Fruit fly (Drosophila melanogaster): ENCODE measurements around the gene Gen.

Gen gene

DNA sequence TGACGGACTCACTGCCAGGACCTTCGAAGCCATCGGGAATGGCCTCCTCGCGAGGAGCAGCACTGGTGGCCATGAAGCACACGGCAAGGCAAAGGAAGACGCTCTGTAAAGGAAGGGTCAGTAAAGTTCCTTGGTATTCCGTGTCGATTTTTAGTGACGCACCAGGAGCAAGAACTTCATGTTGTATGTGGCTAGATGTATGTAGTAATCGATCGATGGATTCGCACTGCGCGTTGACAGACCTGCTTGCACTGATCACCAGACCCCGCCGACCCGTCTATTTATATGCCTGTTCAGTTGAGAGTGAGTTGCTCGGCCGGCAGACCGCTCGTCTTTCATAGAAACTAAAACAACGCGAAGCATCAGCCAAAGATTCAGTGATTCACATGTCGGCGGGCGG is 19.2 kb downstream of the Gen start, which contains the start of gene CG15213:
CG15213 (minus strand) TSS at position 255 of the 400 bp plus-strand sequence.
- no peak for TF ChIP-seq psq (optimal IDR thresholded peaks at IDR 0.05)
- no peak for TF ChIP-seq Dll (optimal IDR thresholded peaks at IDR 0.05)
- no peak for TF ChIP-seq CG8478 (optimal IDR thresholded peaks at IDR 0.05)
- no peak for TF ChIP-seq usp (GFP tag; optimal IDR thresholded peaks at IDR 0.05)
- no peak for TF ChIP-seq EcR (GFP tag; optimal IDR thresholded peaks at IDR 0.05)
- TF ChIP-seq pan (optimal IDR thresholded peaks at IDR 0.05) = no peak

DNA sequence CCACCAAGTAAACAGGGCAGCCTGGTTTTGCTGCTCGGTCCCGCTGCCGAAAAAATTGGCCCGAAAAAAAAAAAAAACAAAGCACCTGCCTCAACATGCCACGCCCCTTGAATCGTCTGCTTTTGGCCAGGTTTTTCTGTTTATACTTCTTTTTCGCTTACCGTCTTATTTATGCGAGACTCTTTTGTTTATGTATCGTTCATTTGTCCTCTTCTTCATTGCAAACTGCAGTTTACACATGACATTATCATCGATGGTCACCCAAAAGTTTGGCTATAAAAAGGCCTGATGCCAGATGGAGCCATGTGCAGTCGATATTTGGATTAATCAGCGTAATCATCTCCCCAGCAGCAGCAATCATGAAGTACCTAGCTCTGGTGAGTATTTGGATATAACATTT is 20.9 kb downstream of the Gen start, which contains the start of gene CG15212:
CG15212 (plus strand) TSS at position 301 of the 400 bp plus-strand sequence.
- no peak for TF ChIP-seq pan (optimal IDR thresholded peaks at IDR 0.05)
- TF ChIP-seq EcR (GFP tag; optimal IDR thresholded peaks at IDR 0.05) = no peak
- no peak for TF ChIP-seq CG8478 (optimal IDR thresholded peaks at IDR 0.05)
- TF ChIP-seq Dll (optimal IDR thresholded peaks at IDR 0.05) = no peak
- no peak for TF ChIP-seq usp (GFP tag; optimal IDR thresholded peaks at IDR 0.05)
- no peak for TF ChIP-seq psq (optimal IDR thresholded peaks at IDR 0.05)

DNA sequence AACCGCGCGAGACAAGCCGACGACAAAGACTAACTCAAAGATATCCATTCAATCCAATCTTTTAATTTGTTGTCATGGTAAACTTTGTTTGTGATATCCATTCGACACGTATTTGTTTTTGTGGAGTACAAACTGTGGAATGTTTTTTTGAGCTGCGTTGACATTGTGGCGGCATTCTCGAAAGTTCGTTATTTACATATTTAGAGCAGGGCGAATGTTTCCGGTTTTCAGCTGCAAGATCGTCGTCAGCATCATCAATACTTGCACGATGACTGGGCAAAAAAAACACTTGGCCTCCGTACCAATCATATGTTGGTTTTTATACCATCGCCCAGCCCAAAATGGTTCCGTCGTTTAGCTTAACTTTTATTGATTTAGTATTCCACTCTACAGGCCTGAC is 21.7 kb downstream of the Gen start:
- TF ChIP-seq EcR (GFP tag; optimal IDR thresholded peaks at IDR 0.05) (no peak), psq (optimal IDR thresholded peaks at IDR 0.05) (no peak), CG8478 (optimal IDR thresholded peaks at IDR 0.05) (no peak), pan (optimal IDR thresholded peaks at IDR 0.05) (no peak), Dll (optimal IDR thresholded peaks at IDR 0.05) (no peak), usp (GFP tag; optimal IDR thresholded peaks at IDR 0.05) (no peak)

DNA sequence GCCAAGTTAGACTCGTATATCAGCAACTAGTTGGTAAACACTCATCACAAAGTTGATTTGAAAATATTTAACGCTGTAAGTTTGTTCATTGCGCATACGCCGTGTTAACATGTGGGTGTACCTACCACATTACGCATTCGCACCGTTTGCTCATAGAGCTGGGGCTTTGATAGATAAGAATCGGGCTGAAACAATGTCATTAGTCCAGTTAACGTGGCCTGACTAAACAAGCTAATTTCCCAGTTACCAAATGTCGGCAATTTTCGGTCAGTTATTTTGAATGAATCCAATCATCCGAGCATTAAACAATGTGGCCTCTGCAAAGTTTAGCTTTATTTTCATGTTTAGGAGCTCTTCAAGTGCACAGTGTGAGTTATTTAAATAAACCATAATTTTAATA is 23.0 kb downstream of the Gen start, which contains the start of gene CG4597:
CG4597 (plus strand) TSS at position 301 of the 400 bp plus-strand sequence.
- TF ChIP-seq Dll (optimal IDR thresholded peaks at IDR 0.05) (no peak), psq (optimal IDR thresholded peaks at IDR 0.05) (no peak), usp (GFP tag; optimal IDR thresholded peaks at IDR 0.05) (no peak), pan (optimal IDR thresholded peaks at IDR 0.05) (no peak)

DNA sequence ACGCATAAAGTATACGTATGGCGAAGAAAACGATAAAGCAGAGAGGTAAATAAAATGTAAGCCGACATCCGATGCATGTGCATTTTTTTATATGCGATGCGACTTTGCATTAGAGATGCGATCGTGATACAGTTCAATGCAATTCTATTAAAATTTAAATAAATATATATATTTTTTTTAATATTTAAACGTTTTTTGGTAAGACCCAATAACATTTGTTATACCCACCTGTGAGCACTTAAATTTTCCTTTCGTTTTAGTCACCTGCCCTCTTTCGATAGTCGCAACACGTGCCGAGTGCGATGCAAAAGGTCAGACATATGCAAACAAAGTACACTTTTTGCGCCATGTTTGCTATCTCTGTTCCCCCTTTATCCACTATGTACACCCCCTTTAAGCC is 24.0 kb downstream of the Gen start:
- TF ChIP-seq psq (optimal IDR thresholded peaks at IDR 0.05) = no peak
- no peak for TF ChIP-seq pan (optimal IDR thresholded peaks at IDR 0.05)

DNA sequence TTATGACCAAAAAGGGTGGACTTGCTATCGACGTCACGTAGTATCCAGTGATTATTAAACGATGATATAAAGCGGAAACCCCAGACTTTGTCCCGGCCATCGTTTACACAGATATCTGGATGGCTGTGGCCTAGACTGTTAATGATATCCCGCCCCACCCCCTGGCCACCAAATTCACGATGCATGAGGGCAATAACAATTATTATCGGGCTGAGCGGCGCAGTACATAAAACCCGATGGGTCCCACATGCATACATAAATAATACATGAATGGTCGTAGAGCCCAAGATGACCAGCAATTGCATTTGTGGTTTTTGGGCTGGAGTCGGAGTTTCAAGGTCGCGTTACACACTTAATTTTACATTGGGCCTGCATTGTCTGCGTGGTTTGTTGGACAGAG is 24.6 kb downstream of the Gen start:
- TF ChIP-seq CG8478 (optimal IDR thresholded peaks at IDR 0.05) (no peak), pan (optimal IDR thresholded peaks at IDR 0.05) (no peak), EcR (GFP tag; optimal IDR thresholded peaks at IDR 0.05) (no peak), Dll (optimal IDR thresholded peaks at IDR 0.05) (no peak), usp (GFP tag; optimal IDR thresholded peaks at IDR 0.05) (no peak), psq (optimal IDR thresholded peaks at IDR 0.05) (no peak)

DNA sequence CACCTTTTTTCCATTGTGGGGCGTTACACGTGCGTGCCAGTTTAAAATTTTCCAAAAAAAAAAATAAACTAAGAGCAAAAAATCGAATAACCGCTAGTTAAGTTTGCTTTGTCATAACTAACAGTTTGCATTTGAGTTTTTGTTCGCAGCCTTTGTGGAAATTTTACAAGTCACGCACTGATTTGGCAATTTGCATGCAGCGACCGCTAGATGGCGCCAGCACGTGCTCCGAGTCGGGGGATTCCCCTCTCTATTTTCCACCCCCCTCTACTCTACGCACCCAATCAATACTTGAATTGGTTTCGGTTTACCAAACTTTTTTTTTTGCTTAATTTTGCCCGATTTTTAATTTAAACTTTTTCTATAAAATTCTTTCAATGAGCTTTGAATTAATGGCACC is 27.0 kb downstream of the Gen start:
- TF ChIP-seq CG8478 (optimal IDR thresholded peaks at IDR 0.05) = no peak
- TF ChIP-seq pan (optimal IDR thresholded peaks at IDR 0.05) = no peak
- no peak for TF ChIP-seq Dll (optimal IDR thresholded peaks at IDR 0.05)
- no peak for TF ChIP-seq psq (optimal IDR thresholded peaks at IDR 0.05)
- TF ChIP-seq EcR (GFP tag; optimal IDR thresholded peaks at IDR 0.05) = no peak
- TF ChIP-seq usp (GFP tag; optimal IDR thresholded peaks at IDR 0.05) = no peak

DNA sequence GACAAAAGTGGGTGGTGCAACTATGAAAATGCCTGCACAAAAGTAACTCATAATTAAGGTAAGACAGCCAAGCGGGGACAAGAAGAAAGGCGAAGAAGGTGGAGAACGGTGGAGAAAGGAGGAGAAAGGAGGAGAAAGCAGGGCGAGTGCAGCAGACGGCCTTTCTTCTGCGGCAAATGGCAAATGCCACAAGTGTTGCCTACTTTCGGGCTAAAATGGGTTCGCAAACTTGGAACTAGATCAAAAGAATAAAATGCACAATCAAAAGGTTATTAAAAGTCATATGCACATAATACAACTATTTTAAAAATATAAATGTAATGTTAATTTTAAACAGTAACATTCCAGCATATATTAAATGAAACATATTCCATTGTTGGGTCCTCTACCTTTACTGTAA is 50.1 kb downstream of the Gen start:
- no peak for TF ChIP-seq pan (optimal IDR thresholded peaks at IDR 0.05)
- TF ChIP-seq Dll (optimal IDR thresholded peaks at IDR 0.05) = no peak
- no peak for TF ChIP-seq EcR (GFP tag; optimal IDR thresholded peaks at IDR 0.05)
- TF ChIP-seq psq (optimal IDR thresholded peaks at IDR 0.05) = no peak

All from whole organism.